Fruit fly (Drosophila melanogaster): ENCODE results near the gene CG6508.

Gene CG6508

DNA sequence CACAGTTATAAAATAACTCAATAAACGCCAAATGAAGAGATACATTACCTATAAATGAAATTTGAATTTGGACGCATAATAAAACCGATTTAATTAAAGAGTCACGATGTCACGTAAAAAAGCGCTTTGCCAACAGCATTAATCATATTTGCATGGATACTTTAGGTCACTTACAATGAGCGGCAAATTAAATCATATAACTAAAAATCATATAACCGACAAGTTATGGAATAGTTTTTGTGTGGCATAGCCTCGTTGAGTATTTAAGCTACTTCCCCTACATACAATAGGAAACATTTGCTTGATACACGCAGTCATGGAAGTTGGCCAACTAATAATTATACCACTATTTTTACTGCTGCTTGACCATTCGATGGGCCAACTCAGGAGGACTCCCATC, at the start of gene CG6508:
TSS of gene CG6508 (plus strand) at position 301 of the 400 bp plus-strand sequence.
- TF ChIP-seq CG7045 (GFP tag; optimal IDR thresholded peaks at IDR 0.05) = no peak
- TF ChIP-seq CG33017 (tag; optimal IDR thresholded peaks at IDR 0.05) = no peak
- no peak for TF ChIP-seq CG14711 (tag; optimal IDR thresholded peaks at IDR 0.05)
- no peak for TF ChIP-seq CG5204 (GFP tag; optimal IDR thresholded peaks at IDR 0.05)

DNA sequence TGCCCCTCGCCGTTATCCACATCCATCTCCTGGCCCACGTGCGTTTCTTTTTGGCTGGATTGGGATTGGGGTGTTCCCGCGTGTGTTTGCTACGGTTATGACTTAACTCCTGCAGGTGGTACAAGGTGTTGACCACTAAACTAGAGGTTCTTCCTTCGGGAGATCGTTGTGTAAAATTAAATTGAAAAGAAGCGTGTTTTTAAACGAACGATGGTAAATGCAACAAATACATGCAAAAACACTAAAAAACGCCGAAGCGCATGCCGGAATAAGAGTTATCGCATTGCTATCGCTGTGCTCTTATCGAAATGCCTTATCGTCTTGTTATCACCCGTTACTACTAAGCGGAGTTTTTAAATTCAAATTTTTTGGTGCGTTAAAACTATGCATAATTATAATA, 49.2 kb upstream of the CG6508 start, which contains the start of gene CG6724:
TSS of gene CG6724 (minus strand) at position 245 of the 400 bp plus-strand sequence.
- TF ChIP-seq CG5204 (GFP tag; optimal IDR thresholded peaks at IDR 0.05) (no peak), Clk (GFP tag; optimal IDR thresholded peaks at IDR 0.05) (no peak), bab1 (GFP tag; optimal IDR thresholded peaks at IDR 0.05) (peak; percentile 16), Mnt (GFP tag; optimal IDR thresholded peaks at IDR 0.05) (peak; percentile 96)

- TF ChIP-seq kay (GFP tag; ENCODE audit: borderline replicate concordance) (no peak), CG11617 (GFP tag; optimal IDR thresholded peaks at IDR 0.05) (no peak), CG7101 (tag; optimal IDR thresholded peaks at IDR 0.05) (no peak), cic (GFP tag; optimal IDR thresholded peaks at IDR 0.05) (no peak), ovo (GFP tag; optimal IDR thresholded peaks at IDR 0.05) (no peak), Hr96 (GFP tag; optimal IDR thresholded peaks at IDR 0.05) (no peak), CG5204 (GFP tag; optimal IDR thresholded peaks at IDR 0.05) (no peak), cnc (optimal IDR thresholded peaks at IDR 0.05) (no peak), pad (GFP tag; optimal IDR thresholded peaks at IDR 0.05) (no peak), CG12768 (GFP tag; optimal IDR thresholded peaks at IDR 0.05) (no peak), CG33017 (tag; optimal IDR thresholded peaks at IDR 0.05) (no peak), CG14711 (tag; optimal IDR thresholded peaks at IDR 0.05) (no peak)
Measured at dm6 chr2L:10770568-10770967, 48.3 kb upstream of the CG6508 start, which contains the start of gene CG17127. Gene CG17127, plus strand, starts transcription at chr2L:10770868.

dm6 chr2L:10774041-10774440, 44.9 kb upstream of the CG6508 start:
- TF ChIP-seq CG33017 (tag; optimal IDR thresholded peaks at IDR 0.05) (no peak), bab1 (GFP tag; optimal IDR thresholded peaks at IDR 0.05) (no peak), pad (GFP tag; optimal IDR thresholded peaks at IDR 0.05) (no peak), CG7045 (GFP tag; optimal IDR thresholded peaks at IDR 0.05) (no peak), CG12768 (GFP tag; optimal IDR thresholded peaks at IDR 0.05) (no peak), cnc (optimal IDR thresholded peaks at IDR 0.05) (no peak), CG14711 (tag; optimal IDR thresholded peaks at IDR 0.05) (no peak), cic (GFP tag; optimal IDR thresholded peaks at IDR 0.05) (no peak), CG1620 (GFP tag; optimal IDR thresholded peaks at IDR 0.05) (no peak), Crg-1 (GFP tag; optimal IDR thresholded peaks at IDR 0.05) (no peak), Hr96 (GFP tag; optimal IDR thresholded peaks at IDR 0.05) (no peak), ovo (GFP tag; optimal IDR thresholded peaks at IDR 0.05) (no peak), kay (GFP tag; ENCODE audit: borderline replicate concordance) (no peak), toe (GFP tag; optimal IDR thresholded peaks at IDR 0.05) (no peak), Mnt (GFP tag; optimal IDR thresholded peaks at IDR 0.05) (no peak), tj (GFP tag; optimal IDR thresholded peaks at IDR 0.05) (no peak)

dm6 chr2L:10781252-10781651, 37.7 kb upstream of the CG6508 start:
- no peak for TF ChIP-seq CG11617 (GFP tag; optimal IDR thresholded peaks at IDR 0.05)
- TF ChIP-seq CG1620 (GFP tag; optimal IDR thresholded peaks at IDR 0.05) = no peak
- no peak for TF ChIP-seq cnc (optimal IDR thresholded peaks at IDR 0.05)
- no peak for TF ChIP-seq ovo (GFP tag; optimal IDR thresholded peaks at IDR 0.05)
- TF ChIP-seq CG7101 (tag; optimal IDR thresholded peaks at IDR 0.05) = no peak
- no peak for TF ChIP-seq cic (GFP tag; optimal IDR thresholded peaks at IDR 0.05)

DNA sequence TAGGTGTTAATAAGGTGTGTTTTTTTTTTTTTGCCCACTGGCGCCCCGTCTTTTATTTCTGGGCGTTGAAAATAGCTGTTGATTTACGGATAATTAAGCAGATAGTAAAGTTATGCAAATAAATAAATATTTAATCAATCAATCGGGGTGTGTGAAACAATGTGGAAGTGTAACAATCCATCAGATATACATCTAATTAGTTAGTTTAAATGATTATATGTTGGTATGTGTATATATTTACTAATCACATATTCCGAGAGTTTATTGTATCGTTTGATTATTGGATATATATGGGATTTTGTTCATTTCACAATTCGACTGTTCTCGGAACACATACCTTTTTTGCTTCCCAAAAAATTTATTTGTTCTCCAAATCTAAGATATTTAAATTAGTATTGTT, 29.0 kb upstream of the CG6508 start, which contains the start of gene CG31870:
TSS of gene CG31870 (plus strand) at position 301 of the 400 bp plus-strand sequence.
- TF ChIP-seq ovo (GFP tag; optimal IDR thresholded peaks at IDR 0.05) = no peak
- TF ChIP-seq CG5204 (GFP tag; optimal IDR thresholded peaks at IDR 0.05) = no peak
- TF ChIP-seq kay (GFP tag; ENCODE audit: borderline replicate concordance) = no peak

DNA sequence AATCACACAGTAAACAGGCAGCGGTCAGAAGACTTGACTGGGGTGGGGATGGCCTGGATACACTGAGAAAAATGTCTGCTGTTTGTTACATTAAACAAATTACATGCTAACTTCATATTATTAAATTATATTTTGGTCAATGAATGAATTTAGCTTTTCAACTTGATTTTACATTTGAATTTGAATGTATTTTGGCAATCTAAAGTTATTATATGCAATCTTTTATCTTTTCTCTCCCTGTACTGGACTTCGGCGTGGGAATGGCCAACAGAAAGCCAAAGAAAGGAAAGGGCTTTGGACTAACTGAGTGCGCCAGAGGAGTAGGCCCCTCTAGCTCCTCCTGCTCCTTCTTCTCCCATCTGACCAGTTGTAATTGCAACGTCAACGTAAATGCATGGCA, 27.6 kb upstream of the CG6508 start:
- TF ChIP-seq Mnt (GFP tag; optimal IDR thresholded peaks at IDR 0.05) (no peak), cnc (optimal IDR thresholded peaks at IDR 0.05) (no peak), CG7101 (tag; optimal IDR thresholded peaks at IDR 0.05) (no peak), CG5204 (GFP tag; optimal IDR thresholded peaks at IDR 0.05) (no peak), ovo (GFP tag; optimal IDR thresholded peaks at IDR 0.05) (no peak), Hr96 (GFP tag; optimal IDR thresholded peaks at IDR 0.05) (no peak), CG33017 (tag; optimal IDR thresholded peaks at IDR 0.05) (no peak), tj (GFP tag; optimal IDR thresholded peaks at IDR 0.05) (no peak), CG12768 (GFP tag; optimal IDR thresholded peaks at IDR 0.05) (no peak), toe (GFP tag; optimal IDR thresholded peaks at IDR 0.05) (no peak), CG11617 (GFP tag; optimal IDR thresholded peaks at IDR 0.05) (no peak), bab1 (GFP tag; optimal IDR thresholded peaks at IDR 0.05) (no peak), CG1620 (GFP tag; optimal IDR thresholded peaks at IDR 0.05) (no peak), CG14711 (tag; optimal IDR thresholded peaks at IDR 0.05) (no peak), CG7045 (GFP tag; optimal IDR thresholded peaks at IDR 0.05) (no peak), cic (GFP tag; optimal IDR thresholded peaks at IDR 0.05) (no peak), Crg-1 (GFP tag; optimal IDR thresholded peaks at IDR 0.05) (no peak), Clk (GFP tag; optimal IDR thresholded peaks at IDR 0.05) (no peak), pad (GFP tag; optimal IDR thresholded peaks at IDR 0.05) (no peak)
